Worm (Caenorhabditis elegans): ENCODE measurements around the gene cdk-11.2.

cdk-11.2 gene

ce11 chrX:10395668-10396067 lies 23.9 kb downstream of the cdk-11.2 start (continued):
- peak; percentile 12 for TF ChIP-seq ets-4 (tag; optimal IDR thresholded peaks at IDR 0.05)
- no peak for TF ChIP-seq ceh-22 (tag; optimal IDR thresholded peaks at IDR 0.05)
- TF ChIP-seq rnt-1 (tag; optimal IDR thresholded peaks at IDR 0.05) = peak; percentile 20
- no peak for TF ChIP-seq madf-2 (tag; optimal IDR thresholded peaks at IDR 0.05)
- TF ChIP-seq lim-6 (tag; optimal IDR thresholded peaks at IDR 0.05) = no peak

DNA sequence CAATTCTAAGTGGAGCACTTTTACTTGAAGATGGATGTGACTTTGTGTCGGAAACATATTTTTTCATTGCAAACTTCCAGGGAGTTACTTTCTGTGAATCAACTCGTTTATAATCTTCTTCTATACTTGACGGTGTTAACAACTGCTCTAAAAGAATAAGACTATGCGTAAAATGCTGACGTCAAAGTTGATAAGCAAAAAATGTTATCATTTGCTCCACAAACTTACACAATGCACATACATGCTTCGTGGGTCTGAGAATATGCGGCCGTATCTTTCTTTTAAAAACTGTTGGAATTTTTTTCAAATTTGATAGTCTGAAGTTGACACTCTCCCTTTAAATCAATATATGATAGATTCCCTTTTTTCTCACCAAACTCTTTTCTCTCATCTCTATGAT lies 24.4 kb downstream of the cdk-11.2 start:
- no peak for TF ChIP-seq ceh-22 (tag; optimal IDR thresholded peaks at IDR 0.05)
- TF ChIP-seq elt-2 (tag; optimal IDR thresholded peaks at IDR 0.05) = peak; percentile 61

- TF ChIP-seq fkh-6 (tag; optimal IDR thresholded peaks at IDR 0.05) (peak; percentile 51), pat-9 (tag; optimal IDR thresholded peaks at IDR 0.05) (peak; percentile 47), unc-55 (GFP tag; optimal IDR thresholded peaks at IDR 0.05) (peak; percentile 60), ceh-18 (tag; optimal IDR thresholded peaks at IDR 0.05) (peak; percentile 25), ceh-34 (tag; optimal IDR thresholded peaks at IDR 0.05) (peak; percentile 36), tbx-7 (tag; optimal IDR thresholded peaks at IDR 0.05) (no peak), rnt-1 (tag; optimal IDR thresholded peaks at IDR 0.05) (peak; percentile 33), C38D4.7 (GFP tag; optimal IDR thresholded peaks at IDR 0.05) (peak; percentile 30), ets-4 (tag; optimal IDR thresholded peaks at IDR 0.05) (no peak), tbx-2 (tag; optimal IDR thresholded peaks at IDR 0.05) (peak; percentile 6)
Observed at ce11 chrX:10394238-10394637, 25.3 kb downstream of the cdk-11.2 start.

- no peak for TF ChIP-seq ceh-48 (tag; optimal IDR thresholded peaks at IDR 0.05)
- TF ChIP-seq ceh-18 (tag; optimal IDR thresholded peaks at IDR 0.05) = no peak
- no peak for TF ChIP-seq sox-2 (GFP tag; IDR thresholded peaks at IDR 0.05)
- TF ChIP-seq ceh-31 (tag; optimal IDR thresholded peaks at IDR 0.05) = no peak
Observed at ce11 chrX:10393362-10393761, 26.2 kb downstream of the cdk-11.2 start.

- TF ChIP-seq pqm-1 (tag; optimal IDR thresholded peaks at IDR 0.05) (no peak), unc-42 (tag; optimal IDR thresholded peaks at IDR 0.05) (peak; percentile 52)
Observed at ce11 chrX:10392792-10393191, 26.8 kb downstream of the cdk-11.2 start.

- TF ChIP-seq pag-3 (tag; optimal IDR thresholded peaks at IDR 0.05; ENCODE audit: borderline replicate concordance) (no peak), nfya-1 (tag; optimal IDR thresholded peaks at IDR 0.05) (peak; percentile 34), pat-9 (tag; optimal IDR thresholded peaks at IDR 0.05) (no peak), che-1 (tag; optimal IDR thresholded peaks at IDR 0.05) (no peak), zip-5 (tag; optimal IDR thresholded peaks at IDR 0.05) (no peak), fkh-10 (GFP tag; optimal IDR thresholded peaks at IDR 0.05) (no peak), lim-6 (tag; optimal IDR thresholded peaks at IDR 0.05) (no peak), sdc-2 (tag; optimal IDR thresholded peaks at IDR 0.05) (peak; percentile 14), odd-2 (tag; optimal IDR thresholded peaks at IDR 0.05) (no peak), pax-1 (tag; optimal IDR thresholded peaks at IDR 0.05) (no peak), dve-1 (tag; optimal IDR thresholded peaks at IDR 0.05) (no peak), ceh-19 (GFP tag; optimal IDR thresholded peaks at IDR 0.05) (no peak), ceh-2 (tag; optimal IDR thresholded peaks at IDR 0.05) (no peak), unc-55 (GFP tag; optimal IDR thresholded peaks at IDR 0.05) (peak; percentile 10), sox-4 (tag; optimal IDR thresholded peaks at IDR 0.05) (no peak), ztf-16 (tag; optimal IDR thresholded peaks at IDR 0.05) (no peak), npax-4 (tag; optimal IDR thresholded peaks at IDR 0.05) (no peak), tbx-2 (tag; optimal IDR thresholded peaks at IDR 0.05) (peak; percentile 31), K09A11.1 (tag; optimal IDR thresholded peaks at IDR 0.05; ENCODE audit: insufficient read depth) (no peak), hlh-6 (tag; optimal IDR thresholded peaks at IDR 0.05) (no peak), lin-11 (tag; optimal IDR thresholded peaks at IDR 0.05) (no peak)
Observed at ce11 chrX:10391174-10391573, 28.4 kb downstream of the cdk-11.2 start.
